Worm (Caenorhabditis elegans) whole organism, L4/young adult: Measurements from ENCODE around the gene K06B4.4.
"Not testable (repeated sequence)": the region's sequence is repeated elsewhere in the genome, so short reads cannot be mapped to it uniquely, and the experiment has no call there.

Source experiments
- W03F9.2 ChIP-seq: fragments of 150-350 bp; optimal IDR thresholded peaks from 2 replicates; lab custom pipeline; 2014; ENCODE audit warnings: missing biosample characterization, missing genetic modification characterization
- dao-5 ChIP-seq: sonication (generic microtip); optimal IDR thresholded peaks from 2 replicates; lab custom pipeline; 2016; ENCODE audit warnings: missing genotype, missing genetic modification characterization, moderate library complexity, missing compliant biosample characterization
- him-1 ChIP-seq: sonication (generic microtip); optimal IDR thresholded peaks from 2 replicates; lab custom pipeline; 2016; ENCODE audit warnings: missing genotype, missing genetic modification reagents, missing genetic modification characterization, missing compliant biosample characterization

Gene K06B4.4

DNA sequence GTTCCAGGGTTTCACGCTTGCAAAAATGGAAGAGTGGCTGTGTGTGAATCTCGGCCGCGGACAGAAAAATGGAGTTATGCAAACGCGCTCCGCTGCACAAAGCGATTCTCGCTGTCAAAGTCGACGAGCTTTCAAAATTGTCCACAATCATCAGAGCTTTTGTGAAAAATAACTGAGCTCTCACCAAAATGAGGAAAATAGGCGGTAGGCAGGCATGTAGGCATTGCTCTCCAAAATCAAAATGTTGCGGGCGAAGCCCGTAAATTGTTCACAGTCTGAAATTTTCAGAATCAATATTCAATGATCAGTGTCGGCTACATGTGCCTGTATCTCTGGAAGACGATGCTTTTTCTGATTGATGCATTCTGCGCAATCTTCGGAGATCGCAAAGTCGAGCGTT lies at the start of gene K06B4.4:
Gene K06B4.4 (plus strand): TSS at position 301 of the 400 bp plus-strand sequence.
- no peak for TF ChIP-seq W03F9.2 (tag; lab: Kevin White, UChicago)
- TF ChIP-seq him-1 = no peak
- TF ChIP-seq dao-5 (tag; lab: Kevin White, UChicago) = no peak

DNA sequence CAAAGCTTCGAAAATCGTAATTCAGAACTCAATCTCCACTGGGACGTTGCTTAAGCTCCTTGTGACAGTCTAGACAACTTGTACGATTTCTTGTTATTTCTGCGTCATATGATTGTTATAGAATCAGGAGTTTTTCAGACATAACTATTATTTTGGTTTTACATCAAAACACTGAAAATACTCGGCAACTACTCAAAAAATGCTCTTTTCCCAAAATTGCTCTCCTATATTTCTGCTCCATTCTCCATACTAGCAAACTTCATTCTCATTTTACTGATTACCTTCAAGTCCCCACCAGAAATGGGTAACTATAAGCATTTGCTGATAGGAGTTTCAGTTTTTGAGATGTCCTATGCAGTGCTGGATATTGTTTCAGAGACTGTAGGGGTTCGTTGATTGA lies 47.5 kb upstream of the K06B4.4 start, which contains the start of gene C55A1.1:
Gene C55A1.1 (plus strand): TSS at position 301 of the 400 bp plus-strand sequence.
- no peak for TF ChIP-seq W03F9.2 (tag; lab: Kevin White, UChicago)
- TF ChIP-seq dao-5 (tag; lab: Kevin White, UChicago) = no peak
- no peak for TF ChIP-seq him-1

DNA sequence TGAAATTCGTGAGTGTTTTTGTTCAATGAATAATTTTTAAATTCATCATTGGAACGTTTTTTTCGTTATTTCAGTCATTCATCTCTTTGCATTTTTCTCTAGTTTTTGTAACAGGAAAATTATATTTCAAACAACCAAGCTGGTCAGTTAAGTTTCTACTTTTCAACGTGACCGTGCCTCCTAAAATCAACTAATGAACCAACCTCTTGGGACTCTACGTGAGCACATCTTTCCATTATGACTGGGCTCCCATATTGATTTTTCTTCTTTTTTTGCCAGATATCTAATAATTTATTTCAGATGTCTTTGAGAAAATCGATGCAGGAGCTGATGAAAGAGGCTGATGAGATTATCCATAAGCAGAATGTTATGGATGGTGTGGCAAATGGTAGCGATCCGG lies 43.4 kb upstream of the K06B4.4 start, which contains the start of gene C55A1.11:
Gene C55A1.11 (plus strand): TSS at position 301 of the 400 bp plus-strand sequence.
- TF ChIP-seq W03F9.2 (tag; lab: Kevin White, UChicago) (no peak), him-1 (no peak), dao-5 (tag; lab: Kevin White, UChicago) (no peak)

DNA sequence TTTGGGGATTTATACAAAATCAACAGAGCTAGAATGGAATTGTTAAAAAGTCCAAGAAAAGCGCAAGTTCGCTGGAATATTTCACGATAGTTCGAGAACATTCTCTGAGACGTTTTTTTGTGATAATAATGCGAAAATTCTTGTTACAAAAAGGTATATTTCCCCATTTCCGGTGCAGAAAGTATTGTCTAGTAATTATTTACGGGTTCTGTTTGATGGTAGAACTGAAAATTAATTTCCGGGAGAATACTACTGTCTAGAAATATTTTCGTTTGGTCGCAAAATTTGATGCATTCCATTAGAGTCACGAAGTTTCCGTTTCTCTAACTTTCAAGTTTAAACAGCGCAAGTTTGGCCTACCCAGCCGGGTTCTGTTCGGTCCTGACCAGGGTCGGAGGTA lies 39.4 kb upstream of the K06B4.4 start, which contains the start of gene str-248:
Gene str-248 (minus strand): TSS at position 101 of the 400 bp plus-strand sequence.
- TF ChIP-seq dao-5 (tag; lab: Kevin White, UChicago) (no peak), him-1 (no peak), W03F9.2 (tag; lab: Kevin White, UChicago) (no peak)

- TF ChIP-seq dao-5 (tag; lab: Kevin White, UChicago) (no peak), W03F9.2 (tag; lab: Kevin White, UChicago) (no peak), him-1 (no peak)
Observed at ce11 chrV:15638853-15639252, 30.1 kb upstream of the K06B4.4 start, which contains the start of gene srz-44. srz-44 (minus strand) TSS chrV:15638953.

DNA sequence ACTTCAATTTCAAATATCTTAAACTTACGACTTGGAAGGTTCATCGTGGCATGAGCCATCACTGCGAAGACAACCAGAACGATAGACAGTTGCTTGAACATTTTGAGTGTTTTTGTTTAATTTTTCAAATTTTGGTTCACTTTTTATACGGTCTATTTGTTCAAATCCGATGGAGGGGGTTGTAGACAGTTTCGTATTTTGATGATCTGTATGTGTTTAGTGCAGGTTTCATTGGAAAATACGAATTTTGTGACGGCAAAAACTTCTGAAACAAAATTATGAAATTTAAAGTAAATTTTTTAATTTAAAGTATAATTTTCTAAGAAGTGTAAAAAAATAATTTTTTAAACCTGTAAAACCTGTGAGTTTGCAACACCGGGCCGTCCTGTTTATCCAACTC lies 25.8 kb upstream of the K06B4.4 start, which contains the start of gene C55A1.4:
Gene C55A1.4 (minus strand): TSS at position 101 of the 400 bp plus-strand sequence.
- TF ChIP-seq dao-5 (tag; lab: Kevin White, UChicago); him-1; W03F9.2 (tag; lab: Kevin White, UChicago): not testable (repeated sequence)

ce11 chrV:15644575-15644974 lies 24.4 kb upstream of the K06B4.4 start, which contains the start of gene str-23:
str-23 (plus strand) TSS chrV:15644875.
- TF ChIP-seq dao-5 (tag; lab: Kevin White, UChicago) = no peak
- no peak for TF ChIP-seq him-1
- TF ChIP-seq W03F9.2 (tag; lab: Kevin White, UChicago) = no peak

- TF ChIP-seq W03F9.2 (tag; lab: Kevin White, UChicago); dao-5 (tag; lab: Kevin White, UChicago); him-1: not testable (repeated sequence)
Observed at ce11 chrV:15647536-15648085, 21.4 kb upstream of the K06B4.4 start, which contains the start of the genes C55A1.7 and C55A1.6. C55A1.7 (minus strand) TSS chrV:15647636. C55A1.6 (plus strand) TSS chrV:15648035.

DNA sequence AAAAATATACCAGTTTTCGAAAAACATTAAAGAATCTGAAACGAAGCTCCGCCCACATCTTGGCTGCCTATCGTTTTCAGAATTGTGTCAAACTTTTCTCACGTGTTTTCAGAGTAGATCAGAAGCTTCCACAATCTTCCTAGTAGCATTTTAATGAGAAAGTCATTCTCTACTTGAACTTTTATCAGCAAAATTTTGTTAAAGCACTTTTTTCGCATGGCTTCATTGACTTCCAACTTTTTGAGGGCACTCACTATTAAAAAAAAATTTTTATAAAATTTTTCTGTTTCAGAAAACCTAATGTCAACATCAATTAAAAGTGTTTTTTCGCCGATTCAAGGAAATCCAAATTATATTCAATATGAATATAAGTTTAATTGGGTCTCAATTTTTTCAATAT lies 18.8 kb upstream of the K06B4.4 start, which contains the start of gene sru-42:
Gene sru-42 (plus strand): TSS at position 301 of the 400 bp plus-strand sequence.
- TF ChIP-seq him-1 (no peak), dao-5 (tag; lab: Kevin White, UChicago) (no peak), W03F9.2 (tag; lab: Kevin White, UChicago) (no peak)

DNA sequence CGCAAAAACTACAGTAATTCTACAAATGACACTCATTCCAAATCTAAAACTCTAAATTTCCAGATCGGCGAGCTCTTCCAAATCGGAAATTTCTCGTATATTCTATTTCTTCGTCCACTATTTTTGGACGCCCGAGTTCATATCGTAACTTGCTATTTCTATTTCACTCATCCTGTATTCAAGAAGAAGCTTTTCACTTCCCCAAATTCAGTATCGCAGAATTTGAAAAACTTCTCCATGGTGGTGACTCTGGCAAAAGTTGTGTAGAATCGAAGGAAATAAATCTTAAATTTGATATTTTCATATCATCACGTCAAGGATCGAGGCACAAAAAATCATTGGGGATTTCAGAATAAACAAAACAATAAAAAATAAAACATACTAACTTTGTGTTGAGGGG lies 16.8 kb upstream of the K06B4.4 start:
- TF ChIP-seq him-1 (no peak), dao-5 (tag; lab: Kevin White, UChicago) (no peak), W03F9.2 (tag; lab: Kevin White, UChicago) (no peak)

ce11 chrV:15654124-15654523 lies 14.8 kb upstream of the K06B4.4 start, which contains the start of gene F53E4.2:
F53E4.2 (plus strand) TSS chrV:15654424.
- TF ChIP-seq him-1 (no peak), W03F9.2 (tag; lab: Kevin White, UChicago) (no peak), dao-5 (tag; lab: Kevin White, UChicago) (no peak)

- no peak for TF ChIP-seq dao-5 (tag; lab: Kevin White, UChicago)
- no peak for TF ChIP-seq W03F9.2 (tag; lab: Kevin White, UChicago)
Observed at ce11 chrV:15658262-15659060, 10.5 kb upstream of the K06B4.4 start.

- TF ChIP-seq him-1 (no peak), W03F9.2 (tag; lab: Kevin White, UChicago) (no peak), dao-5 (tag; lab: Kevin White, UChicago) (no peak)
Observed at ce11 chrV:15661003-15661402, 8.0 kb upstream of the K06B4.4 start.
